Fruit fly (Drosophila melanogaster): ENCODE data around the gene CG32573.

DNA sequence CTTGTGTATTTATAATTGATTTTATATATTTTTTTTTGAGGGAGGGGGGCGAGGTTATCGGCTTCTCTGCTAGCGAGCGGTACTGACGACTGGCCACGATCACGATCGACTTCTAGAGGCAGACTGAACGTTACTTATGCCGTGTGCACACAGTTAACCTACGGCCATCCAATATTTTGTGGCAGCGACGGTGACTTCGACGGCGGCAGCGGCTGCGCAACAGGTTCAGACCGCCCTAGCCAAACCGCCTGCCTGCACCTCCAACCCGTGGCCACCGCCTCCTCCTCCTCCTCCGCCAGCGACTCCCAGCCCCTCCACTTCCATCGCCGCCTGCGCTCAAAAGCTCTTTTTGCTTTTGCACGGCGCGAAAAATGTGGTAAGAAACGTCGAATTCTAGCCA is 29.7 kb upstream of the CG32573 start, which contains the start of gene CG9782:
- TF ChIP-seq OdsH (GFP tag; optimal IDR thresholded peaks at IDR 0.05), result no peak
- TF ChIP-seq CG34406 (GFP tag; optimal IDR thresholded peaks at IDR 0.05), result no peak

Measured in whole organism, prepupa.